Fruit fly (Drosophila melanogaster) whole organism, pupa: ENCODE measurements around the gene apn.

ENCODE experiments used
- CG13204 ChIP-seq: fragments of 200-800 bp; sonication (Bioruptor generic); optimal IDR thresholded peaks from 2 replicates; lab custom pipeline; 2018; ENCODE audit warnings: missing biosample characterization, mild to moderate bottlenecking, missing genetic modification characterization, moderate library complexity
- CG15710 ChIP-seq: fragments of 200-800 bp; sonication (Bioruptor generic); optimal IDR thresholded peaks from 2 replicates; lab custom pipeline; 2018; ENCODE audit warnings: missing biosample characterization, mild to moderate bottlenecking, missing genetic modification characterization, moderate library complexity
- EcR ChIP-seq: fragments of 200-800 bp; sonication (Bioruptor generic); optimal IDR thresholded peaks from 3 replicates; lab custom pipeline; 2019; ENCODE audit warnings: missing biosample characterization, missing genetic modification characterization, mild to moderate bottlenecking, moderate library complexity, missing genetic modification reagents
- gl ChIP-seq: fragments of 200-800 bp; sonication (Bioruptor generic); optimal IDR thresholded peaks from 2 replicates; lab custom pipeline; 2018; ENCODE audit warnings: missing biosample characterization, mild to moderate bottlenecking, missing genetic modification characterization

- no peak for TF ChIP-seq gl (tag; lab: Kevin White, UChicago)
- TF ChIP-seq EcR (GFP tag; lab: Kevin White, UChicago) = no peak
- no peak for TF ChIP-seq CG15710 (tag; lab: Kevin White, UChicago)
- no peak for TF ChIP-seq CG13204 (GFP tag; lab: Kevin White, UChicago)
Measured at dm6 chr3R:13313088-13313487, 24.5 kb upstream of the apn start, which contains the start of gene CG44142.
